Worm (Caenorhabditis elegans): ENCODE measurements around the gene clec-153.
A peak's percentile ranks its signal among the peaks of the same experiment; 100 is the strongest.

Gene clec-153

DNA sequence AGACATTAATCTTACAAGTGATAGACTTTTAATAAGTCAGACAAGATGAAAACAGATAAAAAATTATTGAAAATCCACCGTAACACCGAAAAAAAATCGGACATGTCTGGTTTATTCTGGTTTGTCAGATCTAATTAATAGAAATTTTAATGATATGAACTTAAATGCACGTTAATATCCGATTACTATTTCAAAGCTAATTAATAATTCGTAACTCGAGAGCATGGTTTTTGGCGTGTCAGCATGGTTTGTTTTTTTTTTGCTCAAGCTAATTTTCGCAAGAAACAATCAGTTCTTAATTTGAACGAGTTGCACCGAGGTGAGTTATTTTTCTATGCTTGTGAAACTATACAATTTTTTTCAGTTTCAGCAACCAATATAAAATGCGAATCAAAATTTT is at the start of gene clec-153:
Gene clec-153 (plus strand): TSS at position 301 of the 400 bp plus-strand sequence.
- TF ChIP-seq dmd-4 (tag; optimal IDR thresholded peaks at IDR 0.05; ENCODE audit: borderline replicate concordance) (no peak), fkh-10 (GFP tag; optimal IDR thresholded peaks at IDR 0.05) (no peak)

ce11 chrIII:4587177-4587576 is 47.9 kb upstream of the clec-153 start, which contains the start of the genes F35G12.7 and smc-4:
TSS of gene F35G12.7 (minus strand) at chrIII:4587330.
TSS of gene smc-4 (plus strand) at chrIII:4587501.
- TF ChIP-seq F13H6.1 (tag; optimal IDR thresholded peaks at IDR 0.05) (no peak), ceh-9 (tag; optimal IDR thresholded peaks at IDR 0.05) (no peak), lim-6 (tag; optimal IDR thresholded peaks at IDR 0.05) (no peak), che-1 (tag; optimal IDR thresholded peaks at IDR 0.05) (peak; percentile 20), tbx-2 (tag; optimal IDR thresholded peaks at IDR 0.05) (peak; percentile 16), pqm-1 (tag; optimal IDR thresholded peaks at IDR 0.05) (no peak), ceh-14 (tag; optimal IDR thresholded peaks at IDR 0.05) (peak; percentile 56), elt-2 (tag; optimal IDR thresholded peaks at IDR 0.05) (no peak), ttx-3 (tag; optimal IDR thresholded peaks at IDR 0.05) (peak; percentile 22), sox-2 (GFP tag; IDR thresholded peaks at IDR 0.05) (peak; percentile 14; the same call in 1 of the 2 replicates), hlh-30 (tag; optimal IDR thresholded peaks at IDR 0.05; ENCODE audit: insufficient read depth) (no peak), unc-42 (tag; optimal IDR thresholded peaks at IDR 0.05) (peak; percentile 88), ceh-31 (tag; optimal IDR thresholded peaks at IDR 0.05) (peak; percentile 29), nfya-1 (tag; optimal IDR thresholded peaks at IDR 0.05) (peak; percentile 74), rnt-1 (tag; optimal IDR thresholded peaks at IDR 0.05) (no peak), sdc-2 (tag; optimal IDR thresholded peaks at IDR 0.05) (no peak), K02D7.2 (tag; optimal IDR thresholded peaks at IDR 0.05) (no peak)

DNA sequence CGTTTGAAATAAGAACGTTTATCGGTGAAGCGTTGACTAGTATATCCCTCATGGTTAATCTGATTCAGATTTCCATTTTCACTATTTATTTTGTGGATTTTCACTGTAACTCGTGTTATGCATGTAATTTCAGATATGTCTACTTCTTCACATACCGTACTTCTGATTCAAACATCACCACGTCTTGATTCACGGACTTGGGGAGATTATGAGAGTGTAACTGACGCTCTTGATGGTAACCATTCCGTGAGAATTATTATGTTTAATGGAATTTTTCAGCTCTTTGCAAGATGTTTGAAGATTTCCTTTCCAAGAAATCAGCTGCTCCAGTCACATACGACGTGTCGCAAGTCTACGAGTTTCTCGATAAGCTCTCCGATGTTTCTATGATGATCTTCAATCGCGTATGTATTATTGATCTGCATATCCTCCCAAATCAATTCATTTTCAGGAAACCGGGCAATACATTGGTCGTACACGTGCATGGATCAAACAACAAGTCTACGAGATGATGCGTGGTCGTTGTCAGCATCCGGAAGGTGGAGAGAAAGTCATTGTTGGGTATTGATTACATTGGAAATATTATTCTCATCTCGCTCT is 41.8 kb upstream of the clec-153 start, which contains the start of gene erh-2:
Gene erh-2 (plus strand): TSS at position 134 of the 600 bp plus-strand sequence.
- no peak for TF ChIP-seq sox-2 (GFP tag; IDR thresholded peaks at IDR 0.05)
- TF ChIP-seq ceh-48 (tag; optimal IDR thresholded peaks at IDR 0.05) = no peak
- TF ChIP-seq unc-86 (tag; optimal IDR thresholded peaks at IDR 0.05) = no peak
- TF ChIP-seq ceh-24 (tag; optimal IDR thresholded peaks at IDR 0.05) = no peak
- no peak for TF ChIP-seq odd-2 (tag; optimal IDR thresholded peaks at IDR 0.05)
- no peak for TF ChIP-seq pag-3 (tag; optimal IDR thresholded peaks at IDR 0.05; ENCODE audit: borderline replicate concordance)
- TF ChIP-seq hlh-15 (tag; optimal IDR thresholded peaks at IDR 0.05) = no peak
- TF ChIP-seq hlh-13 (GFP tag; optimal IDR thresholded peaks at IDR 0.05) = no peak
- no peak for TF ChIP-seq hlh-8 (tag; optimal IDR thresholded peaks at IDR 0.05)
- no peak for TF ChIP-seq T23F11.4 (GFP tag; optimal IDR thresholded peaks at IDR 0.05)
- no peak for TF ChIP-seq hlh-30 (tag; optimal IDR thresholded peaks at IDR 0.05; ENCODE audit: insufficient read depth)
- no peak for TF ChIP-seq pha-4 (tag; optimal IDR thresholded peaks at IDR 0.05)
- no peak for TF ChIP-seq che-1 (tag; optimal IDR thresholded peaks at IDR 0.05)
- no peak for TF ChIP-seq tbx-2 (tag; optimal IDR thresholded peaks at IDR 0.05)
- no peak for TF ChIP-seq ceh-19 (GFP tag; optimal IDR thresholded peaks at IDR 0.05)
- no peak for TF ChIP-seq ceh-30 (tag; optimal IDR thresholded peaks at IDR 0.05)
- no peak for TF ChIP-seq Y22D7AL.16 (tag; optimal IDR thresholded peaks at IDR 0.05)
- no peak for TF ChIP-seq elt-4 (tag; optimal IDR thresholded peaks at IDR 0.05)

ce11 chrIII:4594324-4594723 is 40.7 kb upstream of the clec-153 start, which contains the start of gene apc-11:
TSS of gene apc-11 (minus strand) at chrIII:4594424.
- TF ChIP-seq hlh-13 (GFP tag; optimal IDR thresholded peaks at IDR 0.05) = no peak
- no peak for TF ChIP-seq ceh-31 (tag; optimal IDR thresholded peaks at IDR 0.05)
- no peak for TF ChIP-seq nhr-232 (tag; optimal IDR thresholded peaks at IDR 0.05)
- TF ChIP-seq fax-1 (tag; optimal IDR thresholded peaks at IDR 0.05) = no peak
- TF ChIP-seq ama-1 (optimal IDR thresholded peaks at IDR 0.05) = no peak
- no peak for TF ChIP-seq elt-4 (tag; optimal IDR thresholded peaks at IDR 0.05)
- TF ChIP-seq F13H6.1 (tag; optimal IDR thresholded peaks at IDR 0.05) = no peak
- TF ChIP-seq nfya-1 (tag; optimal IDR thresholded peaks at IDR 0.05) = no peak
- TF ChIP-seq fkh-10 (GFP tag; optimal IDR thresholded peaks at IDR 0.05) = no peak

Measured in whole organism, late embryonic.